Worm (Caenorhabditis elegans) whole organism, young adult: Measurements from ENCODE around the gene ZK792.12.
A peak's percentile ranks its signal among the peaks of the same experiment; 100 is the strongest.

Experiments
- F33H1.4 ChIP-seq: fragments of 200-800 bp; sonication (Bioruptor generic); IDR thresholded peaks from 2 replicates; pipeline ENCODE4 v1.3.6; 2022; ENCODE audit warnings: missing genetic modification reagents, missing genetic modification characterization, missing compliant biosample characterization
- F55B11.4 ChIP-seq: sonication (generic microtip); optimal IDR thresholded peaks from 2 replicates; lab custom pipeline; 2016; ENCODE audit warnings: missing compliant biosample characterization, missing genetic modification characterization, borderline replicate concordance; ENCODE audit not compliant: insufficient read depth
- ama-1 ChIP-seq, 3 experiments: fragments of 150-350 bp in 1 of 3; sonication (generic microtip) in 2 of 3; optimal IDR thresholded peaks; 2 replicates each; lab custom pipeline; 2014 to 2018; ENCODE audit warnings: missing biosample characterization in 2 of 3, missing genetic modification characterization in 2 of 3, missing genetic modification reagents in 2 of 3
- cebp-2 ChIP-seq: fragments of 200-800 bp; sonication (Bioruptor generic); IDR thresholded peaks from 2 replicates; pipeline ENCODE4 v1.3.6; 2022; ENCODE audit warnings: missing genetic modification characterization, missing compliant biosample characterization
- ceh-40 ChIP-seq: fragments of 200-800 bp; sonication (Bioruptor generic); IDR thresholded peaks from 2 replicates; pipeline ENCODE4 v1.3.6; 2022; ENCODE audit warnings: missing genetic modification characterization, missing compliant biosample characterization
- dpff-1 ChIP-seq: sonication (generic microtip); optimal IDR thresholded peaks from 2 replicates; lab custom pipeline; 2017; ENCODE audit warnings: mild to moderate bottlenecking, missing genetic modification characterization, missing compliant biosample characterization
- madf-10 ChIP-seq: sonication (generic microtip); optimal IDR thresholded peaks from 2 replicates; lab custom pipeline; 2016; ENCODE audit warnings: mild to moderate bottlenecking, missing genetic modification characterization, missing compliant biosample characterization
- nfya-2 ChIP-seq: fragments of 200-800 bp; sonication (Bioruptor generic); IDR thresholded peaks from 2 replicates; pipeline ENCODE4 v1.3.6; 2022; ENCODE audit warnings: missing genetic modification reagents, missing genetic modification characterization, missing compliant biosample characterization
- nhr-120 ChIP-seq: fragments of 200-800 bp; sonication (Bioruptor generic); IDR thresholded peaks from 2 replicates; pipeline ENCODE4 v1.3.6; 2022; ENCODE audit warnings: missing genetic modification characterization, missing compliant biosample characterization
- nhr-90 ChIP-seq: sonication (generic microtip); optimal IDR thresholded peaks from 2 replicates; lab custom pipeline; 2016; ENCODE audit warnings: missing genotype, mild to moderate bottlenecking, missing genetic modification characterization, missing compliant biosample characterization
- pbrm-1 ChIP-seq: fragments of 200-800 bp; sonication (Bioruptor generic); IDR thresholded peaks from 2 replicates; pipeline ENCODE4 v1.3.6; 2022; ENCODE audit warnings: missing genetic modification reagents, missing genetic modification characterization, missing compliant biosample characterization
- snpc-4 ChIP-seq, 5 experiments: fragments of 150-350 bp in 1 of 5; sonication (generic microtip) in 4 of 5; optimal IDR thresholded peaks; 2 replicates each; lab custom pipeline; 2014 to 2018; ENCODE audit warnings: missing genetic modification characterization in 5 of 5, missing biosample characterization in 3 of 5, antibody characterized with exemption in 2 of 5, mild to moderate bottlenecking in 2 of 5, missing compliant biosample characterization in 2 of 5, missing genotype in 2 of 5, moderate library complexity in 2 of 5, missing genetic modification reagents in 1 of 5
- unc-62 ChIP-seq: fragments of 150-350 bp; optimal IDR thresholded peaks from 2 replicates; lab custom pipeline; 2014; ENCODE audit warnings: missing biosample characterization, missing genetic modification reagents, missing genetic modification characterization

- no peak for TF ChIP-seq ceh-40 (GFP tag; lab: Robert Waterston, UW)
- TF ChIP-seq nhr-90 (tag; lab: Kevin White, UChicago) = no peak
- TF ChIP-seq dpff-1 = no peak
- TF ChIP-seq pbrm-1 = peak; percentile 48; the same call in 1 of the 2 replicates
- TF ChIP-seq cebp-2 (GFP tag; lab: Robert Waterston, UW) = no peak
- TF ChIP-seq madf-10 (tag; lab: Kevin White, UChicago) = no peak
- TF ChIP-seq ama-1 (optimal IDR thresholded peaks at IDR 0.05; lab: Kevin White, UChicago) = no peak
- TF ChIP-seq ama-1 (GFP tag; optimal IDR thresholded peaks at IDR 0.05; lab: Kevin White, UChicago) = no peak
- peak; percentile 95 for TF ChIP-seq F33H1.4 (GFP tag; lab: Robert Waterston, UW)
- no peak for TF ChIP-seq nfya-2 (GFP tag; lab: Robert Waterston, UW)
- TF ChIP-seq snpc-4 (GFP tag; optimal IDR thresholded peaks at IDR 0.05; lab: Kevin White, UChicago) = no peak
- TF ChIP-seq snpc-4 (tag; optimal IDR thresholded peaks at IDR 0.05; lab: Kevin White, UChicago) = peak in 3 of 4 experiments; percentile 0 to 70 (median 17)
- TF ChIP-seq F55B11.4 (tag; lab: Kevin White, UChicago) = no peak
- no peak for TF ChIP-seq nhr-120
- TF ChIP-seq unc-62 = no peak
Observed at ce11 chrIV:11695634-11696033, 2.0 kb downstream of the ZK792.12 start.
